Worm (Caenorhabditis elegans): ENCODE results near the gene ZK822.9.
A peak's percentile ranks its signal among the peaks of the same experiment; 100 is the strongest.

- no peak for TF ChIP-seq cog-1 (tag; optimal IDR thresholded peaks at IDR 0.05)
- no peak for TF ChIP-seq klf-2 (GFP tag; conservative IDR thresholded peaks at IDR 0.05)
- no peak for TF ChIP-seq T22C8.4 (GFP tag; IDR thresholded peaks at IDR 0.05)
- TF ChIP-seq med-1 (GFP tag; optimal IDR thresholded peaks at IDR 0.05; ENCODE audit: insufficient read depth), result no peak
- TF ChIP-seq tab-1 (GFP tag; IDR thresholded peaks at IDR 0.05), result peak; percentile 77; the same call in 1 of the 2 replicates
- no peak; the same call in 1 of the 2 replicates for TF ChIP-seq flt-1 (GFP tag; IDR thresholded peaks at IDR 0.05)
- TF ChIP-seq ref-1 (GFP tag; conservative IDR thresholded peaks at IDR 0.05), result peak; percentile 46; the same call in 1 of the 2 replicates
- peak; percentile 46; the same call in 1 of the 2 replicates for TF ChIP-seq ztf-29 (GFP tag; IDR thresholded peaks at IDR 0.05)
Measured at ce11 chrIV:11928388-11928787, 12.6 kb downstream of the ZK822.9 start.

Data from whole organism, midembryonic.